Worm (Caenorhabditis elegans): ENCODE measurements around the gene C34D4.2.

Gene C34D4.2

DNA sequence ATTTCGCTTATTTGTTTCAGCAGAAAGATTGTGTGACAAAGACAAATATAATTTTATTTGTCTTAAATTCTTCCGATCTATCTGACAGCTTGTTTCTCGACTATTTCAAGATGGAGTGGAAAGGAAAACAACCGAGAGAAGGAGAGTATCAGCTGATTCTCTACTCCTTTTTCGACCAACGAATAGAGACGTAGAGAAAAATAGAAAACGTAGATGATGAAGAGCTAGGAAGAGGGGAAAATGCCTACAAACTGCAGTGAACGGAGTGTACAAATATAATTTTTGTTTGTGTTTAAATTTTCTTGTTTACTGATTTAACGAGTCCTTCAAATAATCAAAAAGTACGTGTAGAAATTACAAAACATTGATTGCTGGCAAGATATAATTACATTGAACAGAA lies 6.7 kb upstream of the C34D4.2 start (continued):
- TF ChIP-seq nhr-84 (tag; optimal IDR thresholded peaks at IDR 0.05) (no peak), ceh-82 (tag; optimal IDR thresholded peaks at IDR 0.05) (peak in 1 of 3 experiments; percentile 3), nhr-47 (tag; optimal IDR thresholded peaks at IDR 0.05) (no peak), unc-98 (GFP tag; IDR thresholded peaks at IDR 0.05) (no peak), fkh-4 (tag; optimal IDR thresholded peaks at IDR 0.05; ENCODE audit: borderline replicate concordance) (no peak), mef-2 (tag; optimal IDR thresholded peaks at IDR 0.05) (no peak), lin-14 (GFP tag; optimal IDR thresholded peaks at IDR 0.05) (peak; percentile 53), C04F5.9 (tag; optimal IDR thresholded peaks at IDR 0.05) (no peak), egl-13 (tag; optimal IDR thresholded peaks at IDR 0.05) (no peak), nhr-12 (tag; optimal IDR thresholded peaks at IDR 0.05) (no peak), swsn-7 (tag; optimal IDR thresholded peaks at IDR 0.05) (no peak), aly-2 (tag; optimal IDR thresholded peaks at IDR 0.05) (no peak), nhr-90 (tag; optimal IDR thresholded peaks at IDR 0.05; ENCODE audit: poor library complexity) (no peak), ceh-8 (GFP tag; optimal IDR thresholded peaks at IDR 0.05) (no peak), sox-4 (tag; optimal IDR thresholded peaks at IDR 0.05) (no peak), lir-3 (tag; optimal IDR thresholded peaks at IDR 0.05; ENCODE audit: poor library complexity) (no peak), hlh-4 (tag; optimal IDR thresholded peaks at IDR 0.05) (no peak), efl-3 (GFP tag; optimal IDR thresholded peaks at IDR 0.05) (no peak), F16B12.6 (tag; optimal IDR thresholded peaks at IDR 0.05) (peak; percentile 47), fos-1 (tag; optimal IDR thresholded peaks at IDR 0.05) (no peak), C34B4.2 (tag; optimal IDR thresholded peaks at IDR 0.05) (no peak), efl-1 (optimal IDR thresholded peaks at IDR 0.05) (peak; percentile 10 to 14), efl-1 (GFP tag; optimal IDR thresholded peaks at IDR 0.05 in 1 of 2) (peak in 1 of 2 experiments; percentile 89), nhr-28 (tag; optimal IDR thresholded peaks at IDR 0.05) (no peak), zag-1 (tag; optimal IDR thresholded peaks at IDR 0.05) (no peak), hlh-17 (GFP tag; optimal IDR thresholded peaks at IDR 0.05; ENCODE audit: borderline replicate concordance) (no peak), sup-37 (GFP tag; optimal IDR thresholded peaks at IDR 0.05) (no peak), nhr-71 (tag; optimal IDR thresholded peaks at IDR 0.05) (no peak), lin-13 (GFP tag; optimal IDR thresholded peaks at IDR 0.05) (no peak), unc-62 (GFP tag; optimal IDR thresholded peaks at IDR 0.05) (no peak), unc-30 (tag; optimal IDR thresholded peaks at IDR 0.05) (no peak), nhr-76 (tag; optimal IDR thresholded peaks at IDR 0.05) (no peak), pax-3 (tag; optimal IDR thresholded peaks at IDR 0.05) (no peak), dsc-1 (tag; optimal IDR thresholded peaks at IDR 0.05) (no peak), jun-1 (tag; optimal IDR thresholded peaks at IDR 0.05) (no peak), blmp-1 (tag; optimal IDR thresholded peaks at IDR 0.05) (no peak)

DNA sequence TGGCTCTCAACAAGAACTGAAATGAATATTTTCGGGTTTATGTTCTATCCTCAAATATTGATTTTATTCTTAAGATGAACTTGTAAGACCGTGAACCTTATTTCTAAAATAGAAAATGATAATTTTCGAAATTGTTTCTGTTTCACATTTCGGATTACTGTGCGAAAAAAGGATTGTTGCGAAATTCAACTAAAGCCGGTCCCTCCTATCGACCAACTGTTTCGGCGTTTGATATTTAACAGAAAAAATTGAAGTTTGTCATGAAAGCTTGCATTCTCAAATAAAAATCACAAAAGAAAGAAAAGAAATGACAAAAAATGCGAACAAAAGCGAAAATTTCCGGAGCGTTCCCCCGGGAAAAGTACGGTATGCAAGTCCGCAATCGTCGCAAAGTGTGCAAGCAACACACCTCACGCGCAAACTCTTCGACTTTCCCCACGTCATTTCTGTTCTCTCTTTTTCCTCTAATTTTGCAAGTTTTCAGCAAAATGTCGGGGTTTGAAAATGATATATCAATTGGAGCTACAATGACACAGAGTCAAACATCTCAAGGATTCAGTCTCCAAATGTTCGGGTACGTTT lies 5.3 kb upstream of the C34D4.2 start, which contains the start of gene C34D4.4:
Gene C34D4.4, plus strand, starts transcription at position 342 of the 582 bp plus-strand sequence.
- no peak for TF ChIP-seq sox-4 (tag; optimal IDR thresholded peaks at IDR 0.05)
- TF ChIP-seq pag-3 (tag; optimal IDR thresholded peaks at IDR 0.05; ENCODE audit: borderline replicate concordance, insufficient read depth): no peak
- no peak for TF ChIP-seq nhr-76 (tag; optimal IDR thresholded peaks at IDR 0.05)
- TF ChIP-seq fkh-4 (tag; optimal IDR thresholded peaks at IDR 0.05; ENCODE audit: borderline replicate concordance): no peak
- TF ChIP-seq ceh-82 (tag; optimal IDR thresholded peaks at IDR 0.05): peak in 2 of 3 experiments; percentile 3 to 48
- TF ChIP-seq hlh-4 (tag; optimal IDR thresholded peaks at IDR 0.05): no peak
- TF ChIP-seq unc-30 (tag; optimal IDR thresholded peaks at IDR 0.05): no peak
- no peak for TF ChIP-seq fos-1 (tag; optimal IDR thresholded peaks at IDR 0.05)
- no peak for TF ChIP-seq grh-1 (GFP tag; IDR thresholded peaks at IDR 0.05)
- TF ChIP-seq nhr-85 (tag): no peak
- TF ChIP-seq lin-15B (tag; optimal IDR thresholded peaks at IDR 0.05): peak; percentile 35
- no peak for TF ChIP-seq ceh-90 (tag; optimal IDR thresholded peaks at IDR 0.05)
- TF ChIP-seq F16B12.6 (tag; optimal IDR thresholded peaks at IDR 0.05): peak; percentile 92
- TF ChIP-seq zip-4 (GFP tag; optimal IDR thresholded peaks at IDR 0.05): peak; percentile 61
- TF ChIP-seq unc-86 (tag; optimal IDR thresholded peaks at IDR 0.05): no peak
- TF ChIP-seq snu-23 (GFP tag; optimal IDR thresholded peaks at IDR 0.05): peak; percentile 47
- TF ChIP-seq lin-35 (GFP tag; optimal IDR thresholded peaks at IDR 0.05): peak; percentile 57 to 72
- TF ChIP-seq zag-1 (tag; optimal IDR thresholded peaks at IDR 0.05): no peak
- TF ChIP-seq unc-98 (GFP tag; IDR thresholded peaks at IDR 0.05): no peak
- TF ChIP-seq unc-130 (tag; optimal IDR thresholded peaks at IDR 0.05): peak; percentile 22
- no peak for TF ChIP-seq C34B4.2 (tag; optimal IDR thresholded peaks at IDR 0.05)
- peak; percentile 3 for TF ChIP-seq snpc-4 (tag; optimal IDR thresholded peaks at IDR 0.05)
- peak; percentile 53 for TF ChIP-seq lin-14 (GFP tag; optimal IDR thresholded peaks at IDR 0.05)
- TF ChIP-seq efl-3 (GFP tag; optimal IDR thresholded peaks at IDR 0.05): no peak
- TF ChIP-seq pax-3 (tag; optimal IDR thresholded peaks at IDR 0.05): no peak
- TF ChIP-seq swsn-7 (tag; optimal IDR thresholded peaks at IDR 0.05): no peak
- TF ChIP-seq ztf-4 (tag; optimal IDR thresholded peaks at IDR 0.05): no peak
- TF ChIP-seq skn-1 (tag; optimal IDR thresholded peaks at IDR 0.05): peak; percentile 39
- TF ChIP-seq egl-27 (tag; optimal IDR thresholded peaks at IDR 0.05): no peak
- no peak for TF ChIP-seq mef-2 (tag; optimal IDR thresholded peaks at IDR 0.05)
- no peak for TF ChIP-seq nhr-12 (tag; optimal IDR thresholded peaks at IDR 0.05)

Measured in whole organism, L1 larva.